Worm (Caenorhabditis elegans): ENCODE measurements around the gene rbd-1.

- no peak for TF ChIP-seq ztf-23 (GFP tag; IDR thresholded peaks at IDR 0.05)
- no peak for TF ChIP-seq T22C8.4 (GFP tag; IDR thresholded peaks at IDR 0.05)
- TF ChIP-seq tab-1 (GFP tag; IDR thresholded peaks at IDR 0.05), result no peak
- TF ChIP-seq ztf-29 (GFP tag; IDR thresholded peaks at IDR 0.05), result no peak
- no peak for TF ChIP-seq ref-1 (GFP tag; conservative IDR thresholded peaks at IDR 0.05)
- TF ChIP-seq klf-2 (GFP tag; conservative IDR thresholded peaks at IDR 0.05), result no peak
- no peak for TF ChIP-seq med-1 (GFP tag; optimal IDR thresholded peaks at IDR 0.05; ENCODE audit: insufficient read depth)
These were observed 36.4 kb upstream of the rbd-1 start, which contains the start of gene T23B5.3 for ce11 chrIV:12688370-12688769.

All from whole organism, midembryonic.